Worm (Caenorhabditis elegans) whole organism, L3 larva: ENCODE data around the gene dpm-3.

Source experiments
- R02D3.7 ChIP-seq: fragments of 150-350 bp; optimal IDR thresholded peaks from 2 replicates; lab custom pipeline; 2014; ENCODE audit warnings: missing biosample characterization, missing genetic modification characterization
- ZK546.5 ChIP-seq: sonication (generic microtip); optimal IDR thresholded peaks from 2 replicates; lab custom pipeline; 2017; ENCODE audit warnings: missing biosample characterization, missing genetic modification characterization
- aly-2 ChIP-seq: fragments of 150-350 bp; optimal IDR thresholded peaks from 2 replicates; lab custom pipeline; 2014; ENCODE audit warnings: missing biosample characterization, missing genetic modification characterization
- ama-1 ChIP-seq: fragments of 150-350 bp; optimal IDR thresholded peaks from 2 replicates; lab custom pipeline; 2018
- ceh-16 ChIP-seq: sonication (generic microtip); optimal IDR thresholded peaks from 2 replicates; lab custom pipeline; 2017; ENCODE audit warnings: missing biosample characterization, missing genetic modification characterization
- ceh-28 ChIP-seq: fragments of 150-350 bp; optimal IDR thresholded peaks from 2 replicates; lab custom pipeline; 2014; ENCODE audit warnings: missing biosample characterization, missing genetic modification reagents, missing genetic modification characterization
- ceh-82 ChIP-seq: fragments of 150-350 bp; optimal IDR thresholded peaks from 2 replicates; lab custom pipeline; 2014; ENCODE audit warnings: missing biosample characterization, missing genetic modification characterization
- daf-12 ChIP-seq: fragments of 150-350 bp; optimal IDR thresholded peaks from 2 replicates; lab custom pipeline; 2014; ENCODE audit warnings: missing biosample characterization, missing genetic modification reagents, missing genetic modification characterization
- egl-27 ChIP-seq: sonication (generic microtip); optimal IDR thresholded peaks from 4 replicates; lab custom pipeline; 2017; ENCODE audit warnings: missing biosample characterization, missing genetic modification reagents, missing genetic modification characterization
- egl-5 ChIP-seq: fragments of 150-350 bp; optimal IDR thresholded peaks from 2 replicates; lab custom pipeline; 2017; ENCODE audit warnings: missing biosample characterization, missing genetic modification reagents, missing genetic modification characterization, inconsistent platforms
- elt-1 ChIP-seq: fragments of 150-350 bp; optimal IDR thresholded peaks from 2 replicates; lab custom pipeline; 2014; ENCODE audit warnings: missing biosample characterization, missing genetic modification characterization
- elt-2 ChIP-seq: sonication (generic microtip); optimal IDR thresholded peaks from 2 replicates; lab custom pipeline; 2016; ENCODE audit warnings: missing genetic modification reagents, mild to moderate bottlenecking, missing genetic modification characterization, missing compliant biosample characterization
- elt-3 ChIP-seq, 3 experiments: fragments of 150-350 bp in 1 of 3; sonication (generic microtip) in 2 of 3; optimal IDR thresholded peaks; 2 replicates in 2 of 3; 4 replicates in 1 of 3; lab custom pipeline; 2014 to 2017; ENCODE audit warnings: missing biosample characterization in 3 of 3, missing genetic modification characterization in 3 of 3
- eor-1 ChIP-seq, 2 experiments: fragments of 150-350 bp; optimal IDR thresholded peaks; 2 replicates each; lab custom pipeline; 2014 to 2018; ENCODE audit warnings: missing biosample characterization in 2 of 2, missing genetic modification characterization in 2 of 2
- fkh-10 ChIP-seq: sonication (generic microtip); optimal IDR thresholded peaks from 2 replicates; lab custom pipeline; 2017; ENCODE audit warnings: missing biosample characterization, missing genetic modification reagents, missing genetic modification characterization
- fkh-2 ChIP-seq: fragments of 150-350 bp; optimal IDR thresholded peaks from 2 replicates; lab custom pipeline; 2014; ENCODE audit warnings: missing biosample characterization, missing genetic modification reagents, missing genetic modification characterization
- fos-1 ChIP-seq: fragments of 150-350 bp; optimal IDR thresholded peaks from 2 replicates; lab custom pipeline; 2014; ENCODE audit warnings: missing biosample characterization, missing genetic modification characterization
- hmg-11 ChIP-seq: sonication (generic microtip); optimal IDR thresholded peaks from 2 replicates; lab custom pipeline; 2016; ENCODE audit warnings: missing genetic modification characterization, missing compliant biosample characterization
- jun-1 ChIP-seq: fragments of 150-350 bp; optimal IDR thresholded peaks from 2 replicates; lab custom pipeline; 2014; ENCODE audit warnings: missing biosample characterization, missing genetic modification reagents, missing genetic modification characterization
- lin-15B ChIP-seq: fragments of 150-350 bp; optimal IDR thresholded peaks from 2 replicates; lab custom pipeline; 2014; ENCODE audit warnings: missing biosample characterization, missing genetic modification characterization
- lin-39 ChIP-seq: fragments of 150-350 bp; optimal IDR thresholded peaks from 2 replicates; lab custom pipeline; 2018; ENCODE audit warnings: missing biosample characterization, missing genetic modification reagents, missing genetic modification characterization
- mml-1 ChIP-seq: fragments of 150-350 bp; sonication (generic microtip); optimal IDR thresholded peaks from 3 replicates; lab custom pipeline; 2014; ENCODE audit warnings: missing biosample characterization, missing genetic modification characterization
- nfya-1 ChIP-seq: sonication (generic microtip); optimal IDR thresholded peaks from 2 replicates; lab custom pipeline; 2017; ENCODE audit warnings: missing genetic modification characterization, mild to moderate bottlenecking, missing compliant biosample characterization, antibody characterized with exemption, moderate library complexity; ENCODE audit not compliant: insufficient read depth
- nhr-11 ChIP-seq: fragments of 150-350 bp; optimal IDR thresholded peaks from 2 replicates; lab custom pipeline; 2014; ENCODE audit warnings: missing biosample characterization, missing genetic modification characterization
- nhr-12 ChIP-seq: fragments of 150-350 bp; optimal IDR thresholded peaks from 2 replicates; lab custom pipeline; 2014; ENCODE audit warnings: missing biosample characterization, missing genetic modification characterization
- nhr-23 ChIP-seq: fragments of 150-350 bp; optimal IDR thresholded peaks from 2 replicates; lab custom pipeline; 2014; ENCODE audit warnings: missing biosample characterization, missing genetic modification reagents, missing genetic modification characterization
- nhr-237 ChIP-seq: fragments of 150-350 bp; optimal IDR thresholded peaks from 2 replicates; lab custom pipeline; 2014; ENCODE audit warnings: missing biosample characterization, missing genetic modification characterization
- nhr-25 ChIP-seq: sonication (generic microtip); optimal IDR thresholded peaks from 2 replicates; lab custom pipeline; 2017; ENCODE audit warnings: missing biosample characterization, missing genetic modification characterization
- nhr-28 ChIP-seq: fragments of 150-350 bp; optimal IDR thresholded peaks from 2 replicates; lab custom pipeline; 2014; ENCODE audit warnings: missing biosample characterization, missing genetic modification characterization
- nhr-43 ChIP-seq: sonication (generic microtip); optimal IDR thresholded peaks from 2 replicates; lab custom pipeline; 2016; ENCODE audit warnings: mild to moderate bottlenecking, missing genetic modification characterization, missing compliant biosample characterization; ENCODE audit not compliant: poor library complexity, severe bottlenecking
- nhr-67 ChIP-seq: fragments of 150-350 bp; optimal IDR thresholded peaks from 2 replicates; lab custom pipeline; 2014; ENCODE audit warnings: missing biosample characterization, missing genetic modification characterization
- nhr-76 ChIP-seq: fragments of 150-350 bp; sonication (generic microtip); optimal IDR thresholded peaks from 5 replicates; lab custom pipeline; 2014; ENCODE audit warnings: missing biosample characterization, missing genetic modification characterization
- nhr-77 ChIP-seq: fragments of 150-350 bp; optimal IDR thresholded peaks from 2 replicates; lab custom pipeline; 2014; ENCODE audit warnings: missing biosample characterization, missing genetic modification characterization
- pha-4 ChIP-seq: fragments of 150-350 bp; optimal IDR thresholded peaks from 2 replicates; lab custom pipeline; 2014; ENCODE audit warnings: missing biosample characterization, missing genetic modification reagents, missing genetic modification characterization
- pqm-1 ChIP-seq: fragments of 150-350 bp; optimal IDR thresholded peaks from 2 replicates; lab custom pipeline; 2017; ENCODE audit warnings: missing biosample characterization, missing genetic modification characterization, inconsistent platforms
- sea-2 ChIP-seq: fragments of 150-350 bp; sonication (generic microtip); optimal IDR thresholded peaks from 4 replicates; lab custom pipeline; 2014; ENCODE audit warnings: missing biosample characterization, missing genetic modification reagents, missing genetic modification characterization
- skn-1 ChIP-seq: fragments of 150-350 bp; optimal IDR thresholded peaks from 2 replicates; lab custom pipeline; 2014; ENCODE audit warnings: missing biosample characterization, missing genetic modification characterization
- snpc-4 ChIP-seq: fragments of 150-350 bp; optimal IDR thresholded peaks from 2 replicates; lab custom pipeline; 2014; ENCODE audit warnings: missing biosample characterization, missing genetic modification characterization
- tbx-2 ChIP-seq: sonication (generic microtip); optimal IDR thresholded peaks from 2 replicates; lab custom pipeline; 2016; ENCODE audit warnings: mild to moderate bottlenecking, missing genetic modification characterization, missing compliant biosample characterization
- unc-39 ChIP-seq: sonication (generic microtip); optimal IDR thresholded peaks from 4 replicates; lab custom pipeline; 2017; ENCODE audit warnings: missing biosample characterization, missing genetic modification characterization
- zag-1 ChIP-seq: fragments of 150-350 bp; optimal IDR thresholded peaks from 2 replicates; lab custom pipeline; 2014; ENCODE audit warnings: missing biosample characterization, missing genetic modification characterization
- ztf-11 ChIP-seq: fragments of 150-350 bp; optimal IDR thresholded peaks from 2 replicates; lab custom pipeline; 2014; ENCODE audit warnings: missing biosample characterization, missing genetic modification characterization
- ztf-4 ChIP-seq: fragments of 150-350 bp; optimal IDR thresholded peaks from 2 replicates; lab custom pipeline; 2014; ENCODE audit warnings: missing biosample characterization, missing genetic modification characterization

Gene dpm-3

DNA sequence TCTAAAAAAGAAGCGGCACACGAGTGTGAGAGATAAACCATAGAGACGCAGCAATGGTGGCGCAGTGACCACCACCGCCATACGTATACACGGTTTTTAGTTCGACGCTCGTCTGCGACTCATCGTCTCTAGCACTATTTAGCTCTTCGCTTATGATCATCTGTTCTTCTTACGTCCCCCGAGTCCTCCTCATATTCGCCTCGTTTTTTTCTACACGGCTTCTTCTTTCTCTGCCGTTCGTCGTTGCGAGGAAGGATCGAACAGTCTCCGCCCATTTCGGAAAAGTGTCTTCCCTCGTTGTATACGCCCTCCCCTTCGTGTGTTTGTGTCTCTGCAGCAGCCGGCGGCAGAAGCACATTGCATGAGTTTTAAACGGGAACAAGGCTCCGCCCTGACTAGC is 26.4 kb upstream of the dpm-3 start (continued):
- TF ChIP-seq nhr-43: no peak
- TF ChIP-seq fos-1 (tag; lab: Kevin White, UChicago): no peak
- no peak for TF ChIP-seq elt-3 (tag; optimal IDR thresholded peaks at IDR 0.05; lab: Kevin White, UChicago)
- TF ChIP-seq snpc-4 (tag; lab: Kevin White, UChicago): peak; percentile 11
- no peak for TF ChIP-seq nhr-237
- TF ChIP-seq eor-1 (tag; optimal IDR thresholded peaks at IDR 0.05; lab: Kevin White, UChicago): no peak
- TF ChIP-seq mml-1 (tag; lab: Kevin White, UChicago): no peak
- TF ChIP-seq ceh-28 (tag; lab: Kevin White, UChicago): no peak
- TF ChIP-seq tbx-2 (tag; lab: Kevin White, UChicago): no peak

DNA sequence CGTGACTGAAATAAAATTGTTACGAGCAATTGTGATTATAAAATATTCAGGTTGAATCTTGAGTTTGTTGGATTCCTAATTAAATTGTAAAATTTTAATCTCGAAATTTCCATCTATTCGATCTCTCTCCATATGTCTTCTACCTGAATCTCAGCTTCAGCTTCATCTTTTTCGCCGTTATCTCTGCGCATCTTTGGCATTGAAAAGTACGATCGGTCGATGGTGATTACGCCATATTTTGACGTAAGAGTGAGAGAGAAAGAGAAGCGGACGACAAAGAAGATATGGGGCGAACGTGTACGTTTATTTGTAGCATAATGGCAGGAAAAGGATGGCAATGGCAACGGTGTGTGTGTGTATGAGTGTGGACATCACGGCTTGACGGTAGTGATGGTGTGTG is 24.8 kb upstream of the dpm-3 start:
- no peak for TF ChIP-seq skn-1 (tag; lab: Kevin White, UChicago)
- TF ChIP-seq nhr-67 (tag; lab: Kevin White, UChicago): no peak
- no peak for TF ChIP-seq eor-1 (tag; optimal IDR thresholded peaks at IDR 0.05; lab: Kevin White, UChicago)
- TF ChIP-seq nhr-23: no peak
- no peak for TF ChIP-seq nhr-11 (tag; lab: Kevin White, UChicago)
- peak; percentile 71 for TF ChIP-seq elt-1 (tag; lab: Kevin White, UChicago)
- no peak for TF ChIP-seq pqm-1 (tag; lab: Kevin White, UChicago)
- TF ChIP-seq sea-2 (GFP tag; lab: Kevin White, UChicago): no peak
- no peak for TF ChIP-seq zag-1 (tag; lab: Kevin White, UChicago)
- no peak for TF ChIP-seq unc-39 (tag; lab: Kevin White, UChicago)
- peak; percentile 92 for TF ChIP-seq nhr-25
- TF ChIP-seq nhr-237: no peak
- no peak for TF ChIP-seq nhr-28

DNA sequence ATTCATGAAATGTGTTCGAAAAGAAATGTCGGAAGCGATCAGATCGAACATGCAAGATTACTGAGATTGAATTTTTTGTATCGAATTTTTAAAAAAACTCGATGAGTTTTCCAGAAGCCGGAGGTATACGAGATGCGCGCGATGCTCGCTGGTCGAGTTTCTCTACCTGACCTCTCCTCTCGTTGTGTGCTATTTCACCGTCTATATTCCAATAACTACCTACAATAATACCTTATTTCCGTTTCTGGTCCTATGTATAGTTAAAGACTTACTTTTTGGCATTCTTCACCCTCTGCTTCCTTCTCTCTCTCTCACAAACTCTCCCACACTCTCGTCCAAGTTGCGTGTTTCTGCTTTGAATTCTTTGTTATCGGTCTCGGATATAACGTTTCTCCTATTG is 20.0 kb upstream of the dpm-3 start:
- TF ChIP-seq elt-3 (tag; optimal IDR thresholded peaks at IDR 0.05; lab: Kevin White, UChicago) (no peak), skn-1 (tag; lab: Kevin White, UChicago) (no peak), ceh-16 (tag; lab: Kevin White, UChicago) (no peak), fkh-10 (GFP tag; lab: Kevin White, UChicago) (no peak), eor-1 (tag; optimal IDR thresholded peaks at IDR 0.05; lab: Kevin White, UChicago) (no peak), ztf-11 (tag; lab: Kevin White, UChicago) (no peak), zag-1 (tag; lab: Kevin White, UChicago) (no peak), ceh-82 (tag; lab: Kevin White, UChicago) (no peak), nhr-76 (no peak), fkh-2 (no peak), pha-4 (tag; lab: Kevin White, UChicago) (no peak), daf-12 (tag; lab: Kevin White, UChicago) (no peak), lin-39 (tag; lab: Kevin White, UChicago) (no peak), hmg-11 (tag; lab: Kevin White, UChicago) (no peak), lin-15B (tag; lab: Kevin White, UChicago) (no peak), nhr-43 (no peak), nhr-28 (no peak), egl-5 (tag; lab: Kevin White, UChicago) (no peak)

DNA sequence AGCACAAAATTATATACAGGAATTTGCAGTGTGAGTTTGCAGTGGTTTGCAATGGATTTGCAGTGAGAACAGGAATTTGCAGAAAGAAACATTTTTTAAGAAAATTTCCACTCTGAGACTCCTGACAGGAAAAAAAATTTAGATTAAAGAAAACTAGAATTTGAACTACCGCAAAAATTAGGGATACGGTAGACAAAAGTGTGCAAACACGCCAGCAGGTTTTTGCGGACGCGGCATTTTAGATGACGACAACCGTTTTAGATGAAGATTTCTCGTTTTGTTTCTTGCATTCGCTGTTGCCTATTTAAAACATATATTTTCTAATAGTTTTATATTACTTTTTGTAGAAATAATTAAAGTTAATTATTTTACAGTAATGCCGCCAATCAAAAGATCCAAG is 19.5 kb upstream of the dpm-3 start, which contains the start of gene wdr-46:
TSS of gene wdr-46 (plus strand) at position 375 of the 400 bp plus-strand sequence.
- no peak for TF ChIP-seq daf-12 (tag; lab: Kevin White, UChicago)
- TF ChIP-seq nfya-1 (tag; lab: Kevin White, UChicago): peak; percentile 95
- TF ChIP-seq ama-1: peak; percentile 77
- no peak for TF ChIP-seq nhr-12 (tag; lab: Kevin White, UChicago)
- TF ChIP-seq lin-39 (tag; lab: Kevin White, UChicago): peak; percentile 40
- peak; percentile 71 for TF ChIP-seq jun-1 (tag; lab: Kevin White, UChicago)
- no peak for TF ChIP-seq nhr-67 (tag; lab: Kevin White, UChicago)
- peak; percentile 54 for TF ChIP-seq tbx-2 (tag; lab: Kevin White, UChicago)
- no peak for TF ChIP-seq nhr-28
- TF ChIP-seq pqm-1 (tag; lab: Kevin White, UChicago): peak; percentile 57
- no peak for TF ChIP-seq fkh-2
- no peak for TF ChIP-seq elt-3 (tag; optimal IDR thresholded peaks at IDR 0.05; lab: Kevin White, UChicago)
- peak; percentile 79 for TF ChIP-seq lin-15B (tag; lab: Kevin White, UChicago)
- TF ChIP-seq fos-1 (tag; lab: Kevin White, UChicago): no peak
- TF ChIP-seq nhr-11 (tag; lab: Kevin White, UChicago): no peak
- TF ChIP-seq ceh-28 (tag; lab: Kevin White, UChicago): peak; percentile 62
- TF ChIP-seq unc-39 (tag; lab: Kevin White, UChicago): no peak
- TF ChIP-seq ztf-11 (tag; lab: Kevin White, UChicago): no peak
- TF ChIP-seq nhr-76: no peak
- TF ChIP-seq elt-1 (tag; lab: Kevin White, UChicago): peak; percentile 19
- no peak for TF ChIP-seq ztf-4 (tag; lab: Kevin White, UChicago)
- peak; percentile 87 for TF ChIP-seq pha-4 (tag; lab: Kevin White, UChicago)
- no peak for TF ChIP-seq hmg-11 (tag; lab: Kevin White, UChicago)
- peak; percentile 38 for TF ChIP-seq elt-2 (tag; lab: Kevin White, UChicago)
- no peak for TF ChIP-seq snpc-4 (tag; lab: Kevin White, UChicago)
- peak; percentile 38 for TF ChIP-seq ZK546.5 (tag; lab: Kevin White, UChicago)
- peak; percentile 80 for TF ChIP-seq R02D3.7
- peak; percentile 37 for TF ChIP-seq nhr-77
- no peak for TF ChIP-seq fkh-10 (GFP tag; lab: Kevin White, UChicago)
- TF ChIP-seq eor-1 (tag; optimal IDR thresholded peaks at IDR 0.05; lab: Kevin White, UChicago): no peak
- TF ChIP-seq egl-5 (tag; lab: Kevin White, UChicago): peak; percentile 31
- TF ChIP-seq ceh-16 (tag; lab: Kevin White, UChicago): no peak
- TF ChIP-seq nhr-23: peak; percentile 82
- no peak for TF ChIP-seq aly-2
- TF ChIP-seq egl-27 (tag; lab: Kevin White, UChicago): peak; percentile 33
- TF ChIP-seq mml-1 (tag; lab: Kevin White, UChicago): no peak
- no peak for TF ChIP-seq nhr-237
